Fruit fly (Drosophila melanogaster): Measurements from ENCODE around the gene CG11811.

CG11811 gene

DNA sequence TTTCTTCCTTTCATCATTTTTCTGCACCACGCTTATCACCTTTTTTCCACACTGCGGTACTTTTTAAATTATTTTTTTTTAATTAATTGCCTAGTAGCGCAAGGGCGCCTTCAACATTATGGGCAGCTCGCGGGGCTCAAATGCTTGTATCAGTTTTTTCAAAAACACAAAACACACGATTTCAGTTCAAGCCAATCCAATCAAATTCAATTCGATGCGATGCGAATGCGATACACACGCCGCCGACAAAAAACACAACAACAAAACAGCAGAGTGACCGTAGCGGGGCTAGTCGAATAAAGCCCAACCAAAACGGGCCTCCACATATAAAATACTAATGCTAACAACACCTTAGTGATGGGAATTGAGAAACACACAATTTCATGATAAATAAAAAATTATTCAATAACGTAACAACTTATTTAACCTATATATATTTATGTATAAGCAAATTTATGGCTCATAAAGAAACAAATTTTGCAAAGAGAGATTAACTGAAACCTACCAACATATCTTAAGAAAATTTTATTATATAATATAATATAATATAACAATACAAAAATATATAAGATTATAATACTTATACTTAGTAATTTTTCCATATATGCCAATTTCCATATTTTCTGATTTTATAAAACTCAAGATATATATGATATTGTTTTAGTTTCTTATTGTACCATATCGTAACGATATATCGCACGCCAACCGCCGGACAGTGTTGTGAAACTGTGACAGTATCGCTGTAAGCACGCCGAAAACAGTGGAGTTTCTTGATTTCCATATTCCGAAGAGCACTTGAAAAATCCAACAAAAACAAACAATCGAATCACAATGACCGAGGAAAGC, 29.9 kb upstream of the CG11811 start, which contains the start of the genes CG32066 and CG8003:
Gene CG32066 (minus strand): TSS at position 270 of the 846 bp plus-strand sequence.
Gene CG8003 (plus strand): TSS at position 732 of the 846 bp plus-strand sequence.
- TF ChIP-seq CG8478 (optimal IDR thresholded peaks at IDR 0.05) (no peak), CTCF (optimal IDR thresholded peaks at IDR 0.05) (no peak)

DNA sequence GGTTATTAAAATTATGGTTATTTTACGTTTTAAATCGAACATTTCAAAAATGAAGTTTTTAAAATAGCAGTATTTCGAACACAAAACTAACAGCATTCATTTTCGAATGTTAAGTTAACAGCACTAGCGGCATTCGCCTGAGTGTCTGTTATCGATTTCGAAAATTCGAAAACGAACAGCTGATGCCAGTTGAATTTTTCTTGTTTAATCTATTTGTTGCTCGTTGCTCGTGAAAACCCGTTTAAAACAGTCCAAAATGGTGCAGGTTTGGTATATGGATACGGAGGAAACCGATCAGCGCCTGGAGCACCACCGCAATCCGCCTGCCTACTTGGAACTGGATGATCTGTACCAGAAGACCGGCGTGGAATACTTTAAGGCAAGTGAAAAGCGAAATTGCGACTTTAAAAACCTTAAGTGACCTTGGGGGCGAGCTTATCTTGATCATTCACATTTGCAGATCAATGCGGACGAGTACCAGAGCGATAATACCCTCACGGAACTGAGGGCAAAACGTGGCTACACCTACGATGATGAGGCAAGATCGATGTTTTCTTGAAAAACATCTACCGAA, 27.5 kb upstream of the CG11811 start, which contains the start of gene Adi1:
Gene Adi1 (plus strand): TSS at position 187 of the 574 bp plus-strand sequence.
- TF ChIP-seq CG8478 (optimal IDR thresholded peaks at IDR 0.05) (no peak), CTCF (optimal IDR thresholded peaks at IDR 0.05) (no peak)

DNA sequence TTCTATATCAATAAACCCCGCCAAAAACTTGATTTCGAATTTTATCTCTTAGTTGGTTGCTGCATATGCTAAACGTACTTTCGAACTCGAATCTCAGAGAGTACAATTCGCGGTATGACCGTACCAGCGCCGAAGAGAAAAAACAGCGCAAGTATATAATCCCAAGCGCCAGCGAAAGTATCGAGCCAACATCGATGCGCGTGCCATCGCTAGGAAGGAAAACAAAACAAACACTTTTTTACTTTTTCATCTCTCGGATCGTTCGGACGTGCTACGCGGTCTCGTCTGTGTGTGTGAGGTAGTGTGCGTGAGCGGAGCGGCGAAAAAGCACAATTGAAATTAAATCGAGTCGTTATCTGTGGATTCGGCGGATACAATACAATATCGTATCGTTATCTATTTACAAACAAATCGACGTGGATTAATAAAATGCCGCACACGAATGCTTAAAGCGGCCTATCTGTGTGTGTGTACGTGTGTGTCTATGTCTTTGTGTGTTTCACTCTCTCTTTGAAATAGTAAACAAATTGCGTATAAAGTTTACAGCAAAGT, 26.2 kb upstream of the CG11811 start, which contains the start of gene simj:
Gene simj (plus strand): TSS at position 229 of the 552 bp plus-strand sequence.
- TF ChIP-seq CTCF (optimal IDR thresholded peaks at IDR 0.05) (peak; percentile 53 to 57), CG8478 (optimal IDR thresholded peaks at IDR 0.05) (no peak)

DNA sequence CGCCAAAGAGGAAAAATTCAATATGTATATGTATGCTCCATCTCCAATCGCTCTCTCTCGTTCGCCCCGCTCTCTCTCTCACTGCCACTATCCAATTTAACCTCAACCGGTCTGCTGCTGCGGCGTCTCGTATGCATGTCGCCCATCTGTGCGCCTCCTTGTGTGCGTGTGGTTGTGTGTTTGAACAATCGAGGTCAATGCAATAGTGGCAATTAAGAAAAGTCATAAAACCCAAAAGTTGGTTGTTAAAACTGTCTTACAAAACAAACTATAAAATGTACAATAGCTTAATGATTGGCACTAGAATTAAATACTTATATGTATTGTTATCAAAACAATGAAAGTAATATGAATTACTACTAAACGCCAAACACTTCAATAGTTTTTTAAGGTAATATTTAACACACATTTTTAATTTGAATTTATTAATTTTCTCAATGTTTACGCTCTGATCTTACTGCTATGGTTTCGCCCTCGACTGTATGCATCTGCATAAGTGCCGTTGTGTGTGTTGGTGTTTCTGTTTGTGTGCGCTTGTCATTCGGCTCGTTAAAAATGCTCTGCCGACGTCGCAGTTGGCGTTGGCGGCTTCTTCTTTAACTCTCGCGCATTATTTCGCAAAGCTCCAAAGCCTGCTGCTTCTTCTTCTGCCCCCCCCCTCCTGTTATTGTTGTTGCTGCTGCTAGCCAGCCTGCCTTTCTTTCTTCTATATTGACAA, 25.2 kb upstream of the CG11811 start:
- TF ChIP-seq CTCF (optimal IDR thresholded peaks at IDR 0.05) (no peak), CG8478 (optimal IDR thresholded peaks at IDR 0.05) (no peak)

DNA sequence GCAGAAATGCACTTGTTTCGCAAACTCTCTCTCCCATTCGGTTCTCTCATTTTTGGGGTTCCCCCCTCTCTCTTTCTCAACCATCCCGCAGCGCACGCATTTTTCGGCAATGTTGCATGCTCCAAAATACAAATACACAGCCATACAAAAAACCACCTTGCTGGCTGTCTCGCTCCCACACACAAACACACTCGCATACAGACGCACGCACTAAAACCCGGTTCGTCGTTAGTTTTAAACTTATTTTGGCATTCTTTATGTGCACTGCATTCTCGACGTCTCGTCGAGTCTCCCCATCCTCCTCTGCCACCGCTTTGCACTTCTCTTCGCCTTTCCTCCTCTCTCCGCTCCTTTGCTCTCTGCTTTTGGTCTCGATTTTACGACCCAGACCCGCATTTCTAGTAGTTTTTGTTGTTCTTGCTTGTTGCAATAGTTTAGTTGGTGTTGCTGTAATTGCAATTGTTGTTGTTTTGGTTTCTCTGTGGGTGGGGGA, 24.3 kb upstream of the CG11811 start:
- no peak for TF ChIP-seq CTCF (optimal IDR thresholded peaks at IDR 0.05)
- TF ChIP-seq CG8478 (optimal IDR thresholded peaks at IDR 0.05): no peak

DNA sequence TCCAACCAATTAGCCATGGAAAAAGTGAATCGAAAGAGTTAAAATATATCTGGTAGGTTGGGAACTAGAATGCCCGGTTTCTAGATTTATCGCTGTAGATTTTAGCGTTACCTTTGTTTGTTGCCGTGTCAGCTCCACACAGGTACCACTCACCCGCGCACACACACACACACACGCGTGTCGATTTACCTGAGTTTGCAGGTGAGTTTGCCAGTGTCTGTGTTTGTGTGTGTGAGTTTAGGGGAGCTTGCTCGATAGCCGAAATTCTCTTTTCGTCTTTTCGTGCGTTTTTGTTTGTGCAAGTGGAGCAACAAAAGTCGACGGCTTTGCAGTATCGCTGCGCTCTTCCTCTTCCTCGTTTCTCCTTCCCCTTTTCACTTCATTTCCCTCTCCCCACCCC, 23.5 kb upstream of the CG11811 start:
- TF ChIP-seq CTCF (optimal IDR thresholded peaks at IDR 0.05): no peak
- no peak for TF ChIP-seq CG8478 (optimal IDR thresholded peaks at IDR 0.05)

DNA sequence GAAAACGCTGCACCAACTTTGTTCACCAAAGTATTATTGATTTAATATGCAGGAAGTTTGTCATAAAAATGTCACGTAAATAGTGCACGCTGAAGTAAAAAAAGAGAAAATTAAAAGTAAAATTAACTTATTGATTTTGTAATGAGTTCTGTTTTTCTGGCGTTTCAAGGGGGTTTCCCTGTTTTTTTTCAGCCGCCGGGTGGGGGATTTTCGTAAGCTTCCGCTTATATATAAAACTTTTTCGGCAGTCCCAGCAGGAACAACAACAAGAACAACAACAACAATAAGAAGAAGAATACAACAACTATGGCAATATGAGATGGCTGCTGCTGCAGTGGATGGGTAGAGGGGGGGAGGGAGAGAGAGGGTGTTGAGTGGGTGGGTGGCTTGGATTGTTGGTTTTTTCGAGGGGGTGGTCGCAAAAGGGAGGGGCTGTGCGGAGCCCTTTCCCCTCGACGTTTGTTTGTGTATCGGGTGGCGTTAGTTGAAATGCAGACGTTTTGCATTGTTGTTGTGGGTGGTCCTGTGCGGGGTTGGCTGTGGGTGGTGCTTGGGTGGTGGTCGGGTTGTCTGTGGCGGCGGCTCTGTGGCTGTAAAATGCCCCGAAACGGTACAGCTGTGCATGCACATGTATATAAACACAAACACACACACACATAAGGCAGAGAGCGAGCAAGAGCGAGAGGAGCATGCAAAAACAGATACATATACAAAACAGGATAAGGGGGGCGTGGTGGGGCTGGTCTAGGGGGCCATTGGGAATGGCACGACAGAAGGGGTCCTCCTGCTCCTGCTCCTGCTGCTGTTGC, 21.0 kb upstream of the CG11811 start:
- TF ChIP-seq CTCF (optimal IDR thresholded peaks at IDR 0.05): no peak
- no peak for TF ChIP-seq CG8478 (optimal IDR thresholded peaks at IDR 0.05)

DNA sequence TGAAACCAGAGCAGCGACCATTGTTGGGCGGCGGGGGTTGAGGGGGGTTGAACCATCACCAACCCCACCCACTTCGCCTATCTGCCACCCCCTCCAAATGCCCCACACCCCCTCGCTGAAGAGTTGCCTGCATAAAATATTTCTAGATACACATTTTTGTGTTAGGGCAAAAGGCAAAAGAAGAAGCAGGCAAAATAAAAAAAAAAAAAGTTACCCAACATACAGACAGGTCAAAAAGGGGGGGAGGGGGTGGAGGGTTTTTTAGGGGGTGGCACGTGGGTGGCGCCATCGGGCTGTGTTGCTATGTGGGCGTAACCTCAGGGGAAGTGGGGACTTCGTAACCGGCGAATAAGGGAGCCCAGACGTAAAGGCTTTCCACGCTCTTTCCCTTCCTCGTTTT, 18.3 kb upstream of the CG11811 start:
- TF ChIP-seq CG8478 (optimal IDR thresholded peaks at IDR 0.05) (no peak), CTCF (optimal IDR thresholded peaks at IDR 0.05) (no peak)

DNA sequence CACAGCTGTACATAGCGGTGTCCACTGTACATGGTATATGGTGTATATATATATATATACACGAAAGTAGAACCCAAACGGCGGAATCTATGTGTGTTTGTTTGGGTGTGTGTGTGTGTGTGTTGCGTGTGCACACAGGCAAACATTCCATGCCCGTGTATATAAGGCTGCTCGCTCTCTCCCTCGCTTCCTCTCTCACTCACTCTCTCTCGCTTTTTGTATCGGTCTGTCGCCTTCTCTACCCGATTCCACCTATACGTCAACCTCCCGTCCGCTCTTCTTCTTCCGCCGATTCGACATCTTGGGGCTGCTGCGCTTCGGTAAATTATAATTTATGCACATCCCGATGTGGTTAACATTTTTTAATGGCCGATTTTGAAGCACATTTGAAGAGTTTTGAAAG, 16.7 kb upstream of the CG11811 start:
- TF ChIP-seq CTCF (optimal IDR thresholded peaks at IDR 0.05): no peak
- no peak for TF ChIP-seq CG8478 (optimal IDR thresholded peaks at IDR 0.05)

DNA sequence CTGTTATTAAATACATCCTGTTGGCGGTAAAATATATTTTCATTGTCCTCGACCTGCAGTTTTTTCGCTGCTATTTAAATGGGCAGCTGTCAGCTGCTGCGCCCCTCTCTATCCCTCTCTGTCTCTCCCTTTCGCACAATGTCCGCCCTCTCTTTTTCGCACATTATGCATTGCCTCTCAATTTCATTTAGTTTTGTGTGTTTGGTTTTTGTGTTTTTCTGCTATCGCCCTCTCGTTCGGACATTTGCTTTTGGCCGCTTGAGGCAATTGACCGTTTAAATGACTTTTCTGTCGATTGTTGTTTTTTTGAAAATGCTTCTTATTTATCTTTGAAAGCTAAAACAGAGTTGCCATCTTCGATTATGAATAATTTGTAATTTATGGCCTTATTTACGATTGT, 15.9 kb upstream of the CG11811 start:
- no peak for TF ChIP-seq CTCF (optimal IDR thresholded peaks at IDR 0.05)
- TF ChIP-seq CG8478 (optimal IDR thresholded peaks at IDR 0.05): no peak

DNA sequence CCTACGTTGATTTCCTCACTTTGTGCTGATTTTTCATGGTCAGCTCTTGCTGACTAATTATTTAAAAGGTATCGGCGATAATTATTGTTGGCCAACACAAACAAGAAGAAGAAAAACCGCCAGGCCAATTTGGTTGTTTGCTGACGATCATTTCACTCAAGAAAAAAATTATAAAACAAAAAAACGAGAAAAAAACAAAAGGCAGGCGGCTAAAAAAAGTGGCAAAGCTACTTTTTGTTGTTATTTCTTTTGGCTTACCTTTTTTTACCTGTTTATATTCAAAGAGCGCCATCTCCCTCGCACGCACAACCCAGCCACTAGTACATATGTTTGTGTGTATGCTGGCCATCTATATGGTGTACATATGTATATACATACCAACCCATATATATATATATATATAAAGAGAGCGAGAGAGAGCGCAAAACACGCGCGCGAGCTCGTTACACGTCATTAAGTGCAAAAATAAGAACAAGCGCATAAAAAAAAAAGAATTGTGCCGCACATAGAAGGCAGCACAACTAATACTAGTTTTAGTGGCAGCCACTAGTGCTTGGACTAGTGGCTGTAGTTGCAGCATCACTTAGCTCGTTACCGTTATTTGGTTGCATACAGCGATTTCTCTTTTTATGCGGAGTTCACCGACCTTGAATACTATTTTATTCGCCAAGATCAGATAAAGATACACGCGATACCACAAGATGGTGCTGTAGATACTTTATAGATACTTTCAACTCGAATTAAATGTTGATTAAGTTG, 15.0 kb upstream of the CG11811 start:
- TF ChIP-seq CTCF (optimal IDR thresholded peaks at IDR 0.05) (no peak), CG8478 (optimal IDR thresholded peaks at IDR 0.05) (no peak)

DNA sequence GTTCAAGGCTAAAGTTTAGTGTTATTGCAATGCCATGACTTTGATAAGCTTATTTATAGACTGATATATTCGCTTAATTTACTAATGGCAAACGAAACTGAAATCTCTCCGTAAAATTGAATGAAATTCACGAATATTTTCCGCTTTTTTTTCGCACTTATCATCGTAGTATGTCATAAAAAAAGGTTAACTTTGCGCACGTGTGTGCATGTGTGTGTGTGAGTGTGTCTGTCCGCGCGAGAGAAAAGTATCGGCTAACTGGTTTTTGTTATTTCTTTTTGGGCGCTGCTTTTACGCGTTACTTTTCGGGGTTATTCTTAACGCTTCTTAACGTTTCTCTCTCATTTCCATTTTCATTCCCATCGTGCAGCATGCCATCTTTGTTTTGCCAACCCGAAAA, 13.0 kb upstream of the CG11811 start:
- TF ChIP-seq CG8478 (optimal IDR thresholded peaks at IDR 0.05) (no peak), CTCF (optimal IDR thresholded peaks at IDR 0.05) (no peak)

DNA sequence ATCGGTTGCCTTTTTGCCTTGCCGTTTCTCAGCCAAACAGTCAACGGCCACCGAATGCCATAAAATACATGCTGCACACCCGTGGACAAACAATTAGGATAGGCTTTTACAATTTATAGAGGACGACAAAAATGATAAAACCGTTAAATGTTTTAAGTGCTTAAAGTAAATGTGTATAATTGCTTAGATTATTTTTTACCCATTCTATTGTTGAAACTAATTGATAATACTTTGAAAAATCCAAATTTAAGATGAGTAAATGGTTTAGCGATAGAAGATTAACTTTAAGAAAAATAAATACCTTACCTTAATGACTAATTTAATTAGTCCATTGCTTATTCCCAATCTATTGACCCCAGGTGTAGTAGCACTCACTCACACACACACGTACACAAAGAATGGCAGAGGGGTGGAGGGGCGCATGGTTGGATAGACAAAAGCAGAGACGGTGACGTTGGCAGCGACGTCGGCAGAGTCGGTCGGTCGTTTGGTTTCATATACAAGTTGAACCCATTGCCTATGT, 12.2 kb upstream of the CG11811 start:
- TF ChIP-seq CG8478 (optimal IDR thresholded peaks at IDR 0.05) (no peak), CTCF (optimal IDR thresholded peaks at IDR 0.05) (no peak)

Measured in S2 (cell line).